Worm (Caenorhabditis elegans): ENCODE results near the gene unc-53.

ce11 chrII:11044193-11044568, 45.1 kb downstream of the unc-53 start:
- TF ChIP-seq ceh-82 (tag; optimal IDR thresholded peaks at IDR 0.05) (no peak), ama-1 (optimal IDR thresholded peaks at IDR 0.05) (no peak), aly-2 (tag; optimal IDR thresholded peaks at IDR 0.05) (no peak), nhr-237 (tag; optimal IDR thresholded peaks at IDR 0.05) (no peak)
